Worm (Caenorhabditis elegans) whole organism, L3 larva: Measurements from ENCODE around the gene T23G5.2.

ENCODE experiments used
- R02D3.7 ChIP-seq: fragments of 150-350 bp; optimal IDR thresholded peaks from 2 replicates; lab custom pipeline; 2014; ENCODE audit warnings: missing biosample characterization, missing genetic modification characterization
- ZK546.5 ChIP-seq: sonication (generic microtip); optimal IDR thresholded peaks from 2 replicates; lab custom pipeline; 2017; ENCODE audit warnings: missing biosample characterization, missing genetic modification characterization
- aly-2 ChIP-seq: fragments of 150-350 bp; optimal IDR thresholded peaks from 2 replicates; lab custom pipeline; 2014; ENCODE audit warnings: missing biosample characterization, missing genetic modification characterization
- ceh-16 ChIP-seq: sonication (generic microtip); optimal IDR thresholded peaks from 2 replicates; lab custom pipeline; 2017; ENCODE audit warnings: missing biosample characterization, missing genetic modification characterization
- ceh-28 ChIP-seq: fragments of 150-350 bp; optimal IDR thresholded peaks from 2 replicates; lab custom pipeline; 2014; ENCODE audit warnings: missing biosample characterization, missing genetic modification reagents, missing genetic modification characterization
- ceh-9 ChIP-seq: sonication (generic microtip); optimal IDR thresholded peaks from 2 replicates; lab custom pipeline; 2018; ENCODE audit warnings: missing biosample characterization, missing genetic modification characterization
- daf-12 ChIP-seq: fragments of 150-350 bp; optimal IDR thresholded peaks from 2 replicates; lab custom pipeline; 2014; ENCODE audit warnings: missing biosample characterization, missing genetic modification reagents, missing genetic modification characterization
- egl-27 ChIP-seq: sonication (generic microtip); optimal IDR thresholded peaks from 4 replicates; lab custom pipeline; 2017; ENCODE audit warnings: missing biosample characterization, missing genetic modification reagents, missing genetic modification characterization
- egl-5 ChIP-seq: fragments of 150-350 bp; optimal IDR thresholded peaks from 2 replicates; lab custom pipeline; 2017; ENCODE audit warnings: missing biosample characterization, missing genetic modification reagents, missing genetic modification characterization, inconsistent platforms
- elt-1 ChIP-seq: fragments of 150-350 bp; optimal IDR thresholded peaks from 2 replicates; lab custom pipeline; 2014; ENCODE audit warnings: missing biosample characterization, missing genetic modification characterization
- elt-2 ChIP-seq: sonication (generic microtip); optimal IDR thresholded peaks from 2 replicates; lab custom pipeline; 2016; ENCODE audit warnings: missing genetic modification reagents, mild to moderate bottlenecking, missing genetic modification characterization, missing compliant biosample characterization
- elt-3 ChIP-seq, 3 experiments: fragments of 150-350 bp in 1 of 3; sonication (generic microtip) in 2 of 3; optimal IDR thresholded peaks; 2 replicates in 2 of 3; 4 replicates in 1 of 3; lab custom pipeline; 2014 to 2017; ENCODE audit warnings: missing biosample characterization in 3 of 3, missing genetic modification characterization in 3 of 3
- eor-1 ChIP-seq, 2 experiments: fragments of 150-350 bp; optimal IDR thresholded peaks; 2 replicates each; lab custom pipeline; 2014 to 2018; ENCODE audit warnings: missing biosample characterization in 2 of 2, missing genetic modification characterization in 2 of 2
- fkh-10 ChIP-seq: sonication (generic microtip); optimal IDR thresholded peaks from 2 replicates; lab custom pipeline; 2017; ENCODE audit warnings: missing biosample characterization, missing genetic modification reagents, missing genetic modification characterization
- fkh-2 ChIP-seq: fragments of 150-350 bp; optimal IDR thresholded peaks from 2 replicates; lab custom pipeline; 2014; ENCODE audit warnings: missing biosample characterization, missing genetic modification reagents, missing genetic modification characterization
- fos-1 ChIP-seq: fragments of 150-350 bp; optimal IDR thresholded peaks from 2 replicates; lab custom pipeline; 2014; ENCODE audit warnings: missing biosample characterization, missing genetic modification characterization
- jun-1 ChIP-seq: fragments of 150-350 bp; optimal IDR thresholded peaks from 2 replicates; lab custom pipeline; 2014; ENCODE audit warnings: missing biosample characterization, missing genetic modification reagents, missing genetic modification characterization
- lin-15B ChIP-seq: fragments of 150-350 bp; optimal IDR thresholded peaks from 2 replicates; lab custom pipeline; 2014; ENCODE audit warnings: missing biosample characterization, missing genetic modification characterization
- lin-39 ChIP-seq: fragments of 150-350 bp; optimal IDR thresholded peaks from 2 replicates; lab custom pipeline; 2018; ENCODE audit warnings: missing biosample characterization, missing genetic modification reagents, missing genetic modification characterization
- lsy-12 ChIP-seq: sonication (generic microtip); optimal IDR thresholded peaks from 2 replicates; lab custom pipeline; 2016; ENCODE audit warnings: mild to moderate bottlenecking, missing genetic modification characterization, missing compliant biosample characterization
- mdl-1 ChIP-seq: fragments of 150-350 bp; optimal IDR thresholded peaks from 2 replicates; lab custom pipeline; 2014; ENCODE audit warnings: missing biosample characterization, missing genetic modification characterization
- mml-1 ChIP-seq: fragments of 150-350 bp; sonication (generic microtip); optimal IDR thresholded peaks from 3 replicates; lab custom pipeline; 2014; ENCODE audit warnings: missing biosample characterization, missing genetic modification characterization
- nfya-1 ChIP-seq: sonication (generic microtip); optimal IDR thresholded peaks from 2 replicates; lab custom pipeline; 2017; ENCODE audit warnings: missing genetic modification characterization, mild to moderate bottlenecking, missing compliant biosample characterization, antibody characterized with exemption, moderate library complexity; ENCODE audit not compliant: insufficient read depth
- nhr-11 ChIP-seq: fragments of 150-350 bp; optimal IDR thresholded peaks from 2 replicates; lab custom pipeline; 2014; ENCODE audit warnings: missing biosample characterization, missing genetic modification characterization
- nhr-12 ChIP-seq: fragments of 150-350 bp; optimal IDR thresholded peaks from 2 replicates; lab custom pipeline; 2014; ENCODE audit warnings: missing biosample characterization, missing genetic modification characterization
- nhr-237 ChIP-seq: fragments of 150-350 bp; optimal IDR thresholded peaks from 2 replicates; lab custom pipeline; 2014; ENCODE audit warnings: missing biosample characterization, missing genetic modification characterization
- nhr-25 ChIP-seq: sonication (generic microtip); optimal IDR thresholded peaks from 2 replicates; lab custom pipeline; 2017; ENCODE audit warnings: missing biosample characterization, missing genetic modification characterization
- nhr-28 ChIP-seq: fragments of 150-350 bp; optimal IDR thresholded peaks from 2 replicates; lab custom pipeline; 2014; ENCODE audit warnings: missing biosample characterization, missing genetic modification characterization
- nhr-43 ChIP-seq: sonication (generic microtip); optimal IDR thresholded peaks from 2 replicates; lab custom pipeline; 2016; ENCODE audit warnings: mild to moderate bottlenecking, missing genetic modification characterization, missing compliant biosample characterization; ENCODE audit not compliant: poor library complexity, severe bottlenecking
- nhr-77 ChIP-seq: fragments of 150-350 bp; optimal IDR thresholded peaks from 2 replicates; lab custom pipeline; 2014; ENCODE audit warnings: missing biosample characterization, missing genetic modification characterization
- pha-4 ChIP-seq: fragments of 150-350 bp; optimal IDR thresholded peaks from 2 replicates; lab custom pipeline; 2014; ENCODE audit warnings: missing biosample characterization, missing genetic modification reagents, missing genetic modification characterization
- pqm-1 ChIP-seq: fragments of 150-350 bp; optimal IDR thresholded peaks from 2 replicates; lab custom pipeline; 2017; ENCODE audit warnings: missing biosample characterization, missing genetic modification characterization, inconsistent platforms
- sea-2 ChIP-seq: fragments of 150-350 bp; sonication (generic microtip); optimal IDR thresholded peaks from 4 replicates; lab custom pipeline; 2014; ENCODE audit warnings: missing biosample characterization, missing genetic modification reagents, missing genetic modification characterization
- snpc-4 ChIP-seq: fragments of 150-350 bp; optimal IDR thresholded peaks from 2 replicates; lab custom pipeline; 2014; ENCODE audit warnings: missing biosample characterization, missing genetic modification characterization
- tbx-2 ChIP-seq: sonication (generic microtip); optimal IDR thresholded peaks from 2 replicates; lab custom pipeline; 2016; ENCODE audit warnings: mild to moderate bottlenecking, missing genetic modification characterization, missing compliant biosample characterization
- unc-39 ChIP-seq: sonication (generic microtip); optimal IDR thresholded peaks from 4 replicates; lab custom pipeline; 2017; ENCODE audit warnings: missing biosample characterization, missing genetic modification characterization
- unc-62 ChIP-seq: fragments of 150-350 bp; sonication (generic microtip); optimal IDR thresholded peaks from 4 replicates; lab custom pipeline; 2014; ENCODE audit warnings: missing biosample characterization, missing genetic modification reagents, missing genetic modification characterization
- zag-1 ChIP-seq: fragments of 150-350 bp; optimal IDR thresholded peaks from 2 replicates; lab custom pipeline; 2014; ENCODE audit warnings: missing biosample characterization, missing genetic modification characterization
- ztf-11 ChIP-seq: fragments of 150-350 bp; optimal IDR thresholded peaks from 2 replicates; lab custom pipeline; 2014; ENCODE audit warnings: missing biosample characterization, missing genetic modification characterization
- ztf-4 ChIP-seq: fragments of 150-350 bp; optimal IDR thresholded peaks from 2 replicates; lab custom pipeline; 2014; ENCODE audit warnings: missing biosample characterization, missing genetic modification characterization

Gene T23G5.2

ce11 chrIII:9228190-9228589 is 7.9 kb downstream of the T23G5.2 start:
- TF ChIP-seq lin-15B (tag; lab: Kevin White, UChicago) (peak; percentile 67), ZK546.5 (tag; lab: Kevin White, UChicago) (no peak), lin-39 (tag; lab: Kevin White, UChicago) (peak; percentile 5), egl-27 (tag; lab: Kevin White, UChicago) (no peak), nhr-12 (tag; lab: Kevin White, UChicago) (no peak), ceh-16 (tag; lab: Kevin White, UChicago) (no peak), lsy-12 (tag; lab: Kevin White, UChicago) (no peak), zag-1 (tag; lab: Kevin White, UChicago) (no peak), R02D3.7 (tag; lab: Kevin White, UChicago) (no peak), ztf-4 (no peak), nhr-11 (no peak), mdl-1 (no peak), elt-2 (tag; lab: Kevin White, UChicago) (peak; percentile 10), sea-2 (GFP tag; lab: Kevin White, UChicago) (no peak), nhr-43 (no peak), pqm-1 (tag; lab: Kevin White, UChicago) (peak; percentile 13), nhr-25 (tag; lab: Kevin White, UChicago) (peak; percentile 48), fkh-2 (tag; lab: Kevin White, UChicago) (no peak), nfya-1 (tag; lab: Kevin White, UChicago) (peak; percentile 60), eor-1 (tag; optimal IDR thresholded peaks at IDR 0.05; lab: Kevin White, UChicago) (no peak), jun-1 (tag; lab: Kevin White, UChicago) (no peak), daf-12 (tag; lab: Kevin White, UChicago) (no peak), pha-4 (tag; lab: Kevin White, UChicago) (peak; percentile 85), ceh-28 (tag; lab: Kevin White, UChicago) (no peak)

ce11 chrIII:9224986-9225385 is 11.1 kb downstream of the T23G5.2 start:
- no peak for TF ChIP-seq fos-1
- no peak for TF ChIP-seq zag-1 (tag; lab: Kevin White, UChicago)
- no peak for TF ChIP-seq lsy-12 (tag; lab: Kevin White, UChicago)
- no peak for TF ChIP-seq elt-1 (tag; lab: Kevin White, UChicago)
- no peak for TF ChIP-seq sea-2 (GFP tag; lab: Kevin White, UChicago)
- no peak for TF ChIP-seq ceh-16 (tag; lab: Kevin White, UChicago)
- no peak for TF ChIP-seq snpc-4 (tag; lab: Kevin White, UChicago)
- no peak for TF ChIP-seq nfya-1 (tag; lab: Kevin White, UChicago)
- no peak for TF ChIP-seq elt-2 (tag; lab: Kevin White, UChicago)
- no peak for TF ChIP-seq ceh-28 (tag; lab: Kevin White, UChicago)
- no peak for TF ChIP-seq mml-1 (tag; lab: Kevin White, UChicago)
- TF ChIP-seq R02D3.7 (tag; lab: Kevin White, UChicago), result no peak
- no peak for TF ChIP-seq elt-3 (tag; optimal IDR thresholded peaks at IDR 0.05; lab: Kevin White, UChicago)
- TF ChIP-seq ceh-9, result no peak

- TF ChIP-seq lin-39 (tag; lab: Kevin White, UChicago) (no peak), sea-2 (GFP tag; lab: Kevin White, UChicago) (no peak), elt-3 (tag; optimal IDR thresholded peaks at IDR 0.05; lab: Kevin White, UChicago) (no peak), tbx-2 (tag; lab: Kevin White, UChicago) (no peak), nfya-1 (tag; lab: Kevin White, UChicago) (no peak), fos-1 (no peak), egl-5 (tag; lab: Kevin White, UChicago) (no peak), nhr-43 (no peak)
Measured at ce11 chrIII:9215367-9215766, 20.8 kb downstream of the T23G5.2 start, which contains the start of gene npr-29. TSS of gene npr-29 (minus strand) at chrIII:9215467.

ce11 chrIII:9206185-9206584 is 29.9 kb downstream of the T23G5.2 start, which contains the start of gene ZC84.1:
TSS of gene ZC84.1 (minus strand) at chrIII:9206285.
- no peak for TF ChIP-seq unc-62 (GFP tag; lab: Kevin White, UChicago)
- no peak for TF ChIP-seq elt-1 (tag; lab: Kevin White, UChicago)
- TF ChIP-seq R02D3.7 (tag; lab: Kevin White, UChicago), result no peak
- no peak for TF ChIP-seq aly-2 (tag; lab: Kevin White, UChicago)
- TF ChIP-seq mdl-1, result no peak
- no peak for TF ChIP-seq nhr-237
- TF ChIP-seq nhr-77, result no peak
- TF ChIP-seq elt-3 (tag; optimal IDR thresholded peaks at IDR 0.05; lab: Kevin White, UChicago), result no peak
- no peak for TF ChIP-seq ztf-11 (tag; lab: Kevin White, UChicago)
- no peak for TF ChIP-seq ztf-4
- TF ChIP-seq fkh-10 (GFP tag; lab: Kevin White, UChicago), result no peak
- TF ChIP-seq unc-39 (tag; lab: Kevin White, UChicago), result no peak
- no peak for TF ChIP-seq lsy-12 (tag; lab: Kevin White, UChicago)
- no peak for TF ChIP-seq nfya-1 (tag; lab: Kevin White, UChicago)
- no peak for TF ChIP-seq ceh-9
- no peak for TF ChIP-seq nhr-28 (tag; lab: Kevin White, UChicago)
- no peak for TF ChIP-seq fos-1
- no peak for TF ChIP-seq nhr-12 (tag; lab: Kevin White, UChicago)
- no peak for TF ChIP-seq snpc-4 (tag; lab: Kevin White, UChicago)
- TF ChIP-seq, all 47 proteins: peak for 0
